Worm (Caenorhabditis elegans) whole organism, L4 larva: ENCODE measurements around the gene Y71H2B.11.
A peak's percentile ranks its signal among the peaks of the same experiment; 100 is the strongest.

Experiments
- D1046.2 ChIP-seq: fragments of 200-800 bp; sonication (Bioruptor generic); IDR thresholded peaks from 2 replicates; pipeline ENCODE4 v1.3.6; 2022; ENCODE audit warnings: missing genetic modification characterization, missing compliant biosample characterization
- F10B5.3 ChIP-seq: sonication (generic microtip); optimal IDR thresholded peaks from 2 replicates; lab custom pipeline; 2016; ENCODE audit warnings: mild to moderate bottlenecking, missing genetic modification characterization, missing compliant biosample characterization
- F37D6.2 ChIP-seq: sonication (generic microtip); optimal IDR thresholded peaks from 2 replicates; lab custom pipeline; 2016; ENCODE audit warnings: mild to moderate bottlenecking, missing genetic modification characterization, missing compliant biosample characterization
- F44E2.7 ChIP-seq: fragments of 200-800 bp; sonication (Bioruptor generic); IDR thresholded peaks from 2 replicates; pipeline ENCODE4 v2.1.2; 2022; ENCODE audit warnings: missing genetic modification characterization, missing compliant biosample characterization
- F49E8.2 ChIP-seq: sonication (generic microtip); optimal IDR thresholded peaks from 2 replicates; lab custom pipeline; 2016; ENCODE audit warnings: missing compliant biosample characterization, mild to moderate bottlenecking, missing genetic modification characterization, borderline replicate concordance
- R02D3.7 ChIP-seq: fragments of 150-350 bp; sonication (generic microtip); optimal IDR thresholded peaks from 3 replicates; lab custom pipeline; 2014; ENCODE audit warnings: missing biosample characterization, missing genetic modification characterization
- T20F7.1 ChIP-seq: fragments of 200-800 bp; sonication (Bioruptor generic); optimal IDR thresholded peaks from 2 replicates; lab custom pipeline; 2018; ENCODE audit warnings: mild to moderate bottlenecking, missing genetic modification characterization, missing compliant biosample characterization
- T26A8.4 ChIP-seq: fragments of 200-800 bp; sonication (Bioruptor generic); IDR thresholded peaks from 2 replicates; pipeline ENCODE4 v1.3.6; 2022; ENCODE audit warnings: missing genetic modification characterization, missing compliant biosample characterization
- ZK546.5 ChIP-seq, 2 experiments: sonication (generic microtip); optimal IDR thresholded peaks; 2 replicates each; lab custom pipeline; 2017; ENCODE audit warnings: missing biosample characterization in 2 of 2, missing genetic modification characterization in 2 of 2
- aha-1 ChIP-seq: fragments of 150-350 bp; peaks from one replicate; lab custom pipeline; 2014; ENCODE audit warnings: missing biosample characterization, missing genetic modification characterization
- aly-2 ChIP-seq: sonication (generic microtip); optimal IDR thresholded peaks from 2 replicates; lab custom pipeline; 2018; ENCODE audit warnings: missing biosample characterization, missing genetic modification characterization
- arid-1 ChIP-seq: fragments of 200-800 bp; sonication (Bioruptor generic); conservative IDR thresholded peaks from 2 replicates; pipeline ENCODE4 v1.3.6; 2022; ENCODE audit warnings: missing genetic modification reagents, missing genetic modification characterization, missing compliant biosample characterization
- ceh-28 ChIP-seq: fragments of 150-350 bp; optimal IDR thresholded peaks from 2 replicates; lab custom pipeline; 2014; ENCODE audit warnings: missing biosample characterization, missing genetic modification reagents, missing genetic modification characterization
- ctbp-1 ChIP-seq: fragments of 200-800 bp; sonication (Bioruptor generic); IDR thresholded peaks from 2 replicates; pipeline ENCODE4 v1.3.6; 2022; ENCODE audit warnings: missing genetic modification reagents, missing genetic modification characterization, missing compliant biosample characterization
- daf-12 ChIP-seq: fragments of 150-350 bp; optimal IDR thresholded peaks from 2 replicates; lab custom pipeline; 2014; ENCODE audit warnings: missing biosample characterization, missing genetic modification reagents, missing genetic modification characterization
- daf-8 ChIP-seq: fragments of 200-800 bp; sonication (Bioruptor generic); IDR thresholded peaks from 2 replicates; pipeline ENCODE4 v1.3.6; 2022; ENCODE audit warnings: missing genetic modification characterization, missing compliant biosample characterization
- dmd-8 ChIP-seq: fragments of 200-800 bp; sonication (Bioruptor generic); IDR thresholded peaks from 2 replicates; pipeline ENCODE4 v1.3.6; 2022; ENCODE audit warnings: missing genetic modification characterization, missing compliant biosample characterization
- dve-1 ChIP-seq: sonication (generic microtip); optimal IDR thresholded peaks from 2 replicates; lab custom pipeline; 2017; ENCODE audit warnings: antibody characterized with exemption, mild to moderate bottlenecking, missing genetic modification characterization, missing compliant biosample characterization; ENCODE audit not compliant: insufficient read depth
- fkh-10 ChIP-seq: fragments of 150-350 bp; optimal IDR thresholded peaks from 2 replicates; lab custom pipeline; 2014; ENCODE audit warnings: missing biosample characterization, missing genetic modification reagents, missing genetic modification characterization
- fos-1 ChIP-seq: fragments of 150-350 bp; optimal IDR thresholded peaks from 2 replicates; lab custom pipeline; 2014; ENCODE audit warnings: missing biosample characterization, missing genetic modification characterization
- hif-1 ChIP-seq, 2 experiments: sonication (generic microtip); optimal IDR thresholded peaks; 2 replicates each; lab custom pipeline; 2016 to 2017; ENCODE audit warnings: missing compliant biosample characterization in 2 of 2, missing genetic modification characterization in 2 of 2, missing genetic modification reagents in 2 of 2, missing genotype in 2 of 2, mild to moderate bottlenecking in 1 of 2
- hmg-1.1 ChIP-seq: fragments of 200-800 bp; sonication (Bioruptor generic); IDR thresholded peaks from 2 replicates; pipeline ENCODE4 v1.3.6; 2022; ENCODE audit warnings: missing genetic modification reagents, missing genetic modification characterization, missing compliant biosample characterization
- lin-1 ChIP-seq: fragments of 200-800 bp; sonication (Bioruptor generic); IDR thresholded peaks from 2 replicates; pipeline ENCODE4 v1.3.6; 2022; ENCODE audit warnings: missing genetic modification reagents, missing genetic modification characterization, missing compliant biosample characterization
- lin-38 ChIP-seq: fragments of 200-800 bp; sonication (Bioruptor generic); IDR thresholded peaks from 2 replicates; pipeline ENCODE4 v1.3.6; 2022; ENCODE audit warnings: missing genetic modification reagents, missing genetic modification characterization, missing compliant biosample characterization
- madf-5 ChIP-seq, 2 experiments: fragments of 200-800 bp; sonication (Bioruptor generic); IDR thresholded peaks; 2 replicates each; pipeline ENCODE4 v1.3.6; 2022; ENCODE audit warnings: missing compliant biosample characterization in 2 of 2, missing genetic modification characterization in 2 of 2
- mep-1 ChIP-seq: fragments of 150-350 bp; sonication (generic microtip); optimal IDR thresholded peaks from 3 replicates; lab custom pipeline; 2014; ENCODE audit warnings: missing biosample characterization, missing genetic modification characterization
- mes-2 ChIP-seq: sonication (generic microtip); optimal IDR thresholded peaks from 2 replicates; lab custom pipeline; 2016; ENCODE audit warnings: missing genotype, mild to moderate bottlenecking, missing genetic modification characterization, missing compliant biosample characterization; ENCODE audit not compliant: poor library complexity, severe bottlenecking
- nhr-11 ChIP-seq: fragments of 150-350 bp; optimal IDR thresholded peaks from 2 replicates; lab custom pipeline; 2014; ENCODE audit warnings: missing biosample characterization, missing genetic modification characterization
- nhr-111 ChIP-seq: fragments of 200-800 bp; sonication (Bioruptor generic); optimal IDR thresholded peaks from 2 replicates; lab custom pipeline; 2018; ENCODE audit warnings: mild to moderate bottlenecking, missing genetic modification characterization, missing compliant biosample characterization
- nhr-25 ChIP-seq: sonication (generic microtip); optimal IDR thresholded peaks from 2 replicates; lab custom pipeline; 2017; ENCODE audit warnings: missing genetic modification characterization, mild to moderate bottlenecking, missing compliant biosample characterization, antibody characterized with exemption, moderate library complexity, borderline replicate concordance; ENCODE audit not compliant: insufficient read depth
- nhr-28 ChIP-seq: fragments of 150-350 bp; optimal IDR thresholded peaks from 2 replicates; lab custom pipeline; 2014; ENCODE audit warnings: missing biosample characterization, missing genetic modification characterization
- nhr-41 ChIP-seq: fragments of 200-800 bp; sonication (Bioruptor generic); IDR thresholded peaks from 2 replicates; pipeline ENCODE4 v1.3.6; 2022; ENCODE audit warnings: missing genetic modification reagents, missing genetic modification characterization, missing compliant biosample characterization
- nhr-42 ChIP-seq: fragments of 200-800 bp; sonication (Bioruptor generic); IDR thresholded peaks from 2 replicates; pipeline ENCODE4 v1.3.6; 2022; ENCODE audit warnings: missing genetic modification characterization, missing compliant biosample characterization
- nhr-76 ChIP-seq: fragments of 150-350 bp; optimal IDR thresholded peaks from 2 replicates; lab custom pipeline; 2014; ENCODE audit warnings: missing biosample characterization, missing genetic modification characterization
- pha-4 ChIP-seq, 2 experiments: fragments of 150-350 bp in 1 of 2; fragments of 200-800 bp in 1 of 2; sonication (Bioruptor generic) in 1 of 2; IDR thresholded peaks in 1 of 2; optimal IDR thresholded peaks in 1 of 2; 2 replicates each; pipeline versions ENCODE4 v1.3.6 to Lab custom; 2014 to 2022; ENCODE audit warnings: missing genetic modification characterization in 2 of 2, missing genetic modification reagents in 2 of 2, missing biosample characterization in 1 of 2, missing compliant biosample characterization in 1 of 2
- pqm-1 ChIP-seq: sonication (generic microtip); optimal IDR thresholded peaks from 2 replicates; lab custom pipeline; 2017; ENCODE audit warnings: missing biosample characterization, missing genetic modification characterization
- set-16 ChIP-seq: fragments of 200-800 bp; sonication (Bioruptor generic); IDR thresholded peaks from 2 replicates; pipeline ENCODE4 v1.3.6; 2022; ENCODE audit warnings: missing genetic modification reagents, missing genetic modification characterization, missing compliant biosample characterization
- snpc-1.2 ChIP-seq: fragments of 200-800 bp; sonication (Bioruptor generic); IDR thresholded peaks from 2 replicates; pipeline ENCODE4 v1.3.6; 2022; ENCODE audit warnings: missing genetic modification reagents, missing genetic modification characterization, missing compliant biosample characterization
- snpc-4 ChIP-seq: fragments of 150-350 bp; optimal IDR thresholded peaks from 2 replicates; lab custom pipeline; 2014; ENCODE audit warnings: missing biosample characterization, missing genetic modification characterization
- spr-1 ChIP-seq: sonication (generic microtip); optimal IDR thresholded peaks from 2 replicates; lab custom pipeline; 2016; ENCODE audit warnings: mild to moderate bottlenecking, missing genetic modification characterization, missing compliant biosample characterization
- tag-97 ChIP-seq: fragments of 200-800 bp; sonication (Bioruptor generic); IDR thresholded peaks from 2 replicates; pipeline ENCODE4 v1.3.6; 2022; ENCODE audit warnings: missing genetic modification characterization, missing compliant biosample characterization
- unc-130 ChIP-seq: sonication (generic microtip); optimal IDR thresholded peaks from 2 replicates; lab custom pipeline; 2016; ENCODE audit warnings: missing genetic modification reagents, missing genetic modification characterization, missing compliant biosample characterization
- zip-2 ChIP-seq: fragments of 150-350 bp; optimal IDR thresholded peaks from 2 replicates; lab custom pipeline; 2014; ENCODE audit warnings: missing biosample characterization, missing genetic modification characterization
- ztf-11 ChIP-seq: fragments of 150-350 bp; optimal IDR thresholded peaks from 2 replicates; lab custom pipeline; 2014; ENCODE audit warnings: missing biosample characterization, missing genetic modification characterization
- ztf-7 ChIP-seq: fragments of 150-350 bp; optimal IDR thresholded peaks from 2 replicates; lab custom pipeline; 2014; ENCODE audit warnings: missing biosample characterization, missing genetic modification characterization

Y71H2B.11 gene

DNA sequence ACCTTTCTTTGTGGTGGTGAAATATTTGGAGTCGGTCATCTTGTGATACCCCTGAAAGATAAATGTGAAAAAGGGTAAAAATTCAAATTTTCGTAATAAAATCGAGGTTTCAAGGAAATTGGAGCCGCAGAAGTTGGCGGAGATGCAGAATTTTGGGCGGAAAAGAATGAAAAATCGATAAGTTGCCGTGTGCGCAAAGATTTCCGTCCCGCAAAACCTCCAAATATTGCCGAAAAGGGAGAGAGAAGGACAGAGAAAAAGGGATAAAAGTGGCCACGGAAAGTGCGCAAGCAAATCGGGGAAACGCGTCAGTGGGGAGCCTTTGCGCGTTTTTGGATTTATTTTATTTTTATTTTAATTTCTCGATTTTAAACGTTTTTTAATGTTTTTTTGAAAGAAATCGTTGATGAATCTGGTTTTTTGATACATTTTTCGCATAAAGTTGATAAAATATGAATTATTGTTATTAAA, 6.8 kb upstream of the Y71H2B.11 start, which contains the start of gene apb-1 (continued):
- peak; percentile 40 for TF ChIP-seq ceh-28 (tag; lab: Kevin White, UChicago)
- TF ChIP-seq F10B5.3 (tag; lab: Kevin White, UChicago), result peak; percentile 80
- no peak for TF ChIP-seq nhr-111 (GFP tag; lab: Kevin White, UChicago)
- TF ChIP-seq dve-1 (tag; lab: Kevin White, UChicago), result peak; percentile 94
- peak; percentile 90 for TF ChIP-seq F37D6.2 (tag; lab: Kevin White, UChicago)
- TF ChIP-seq pqm-1, result no peak
- TF ChIP-seq nhr-76 (tag; lab: Kevin White, UChicago), result no peak
- peak; percentile 72 for TF ChIP-seq nhr-42 (GFP tag; lab: Robert Waterston, UW)
- TF ChIP-seq daf-8, result no peak
- no peak for TF ChIP-seq R02D3.7 (tag; lab: Kevin White, UChicago)
- TF ChIP-seq set-16 (GFP tag; lab: Robert Waterston, UW), result peak; percentile 57
- no peak for TF ChIP-seq snpc-1.2
- peak; percentile 95 for TF ChIP-seq fkh-10 (GFP tag; lab: Kevin White, UChicago)
- peak; percentile 44 for TF ChIP-seq aha-1
- TF ChIP-seq nhr-11 (tag; lab: Kevin White, UChicago), result peak; percentile 79
- no peak for TF ChIP-seq daf-12
- 0 out of 2 replicates have a peak, but pooled peaks have one; percentile 66 for TF ChIP-seq D1046.2 (GFP tag; lab: Robert Waterston, UW)
- TF ChIP-seq ztf-11 (tag; lab: Kevin White, UChicago), result no peak
- TF ChIP-seq aly-2, result no peak
- peak; percentile 44 for TF ChIP-seq unc-130 (GFP tag; lab: Kevin White, UChicago)
- TF ChIP-seq zip-2, result peak; percentile 28
- TF ChIP-seq hmg-1.1, result peak; percentile 88
- no peak for TF ChIP-seq F44E2.7
- peak; percentile 78 for TF ChIP-seq T20F7.1 (GFP tag; lab: Kevin White, UChicago)
- peak; percentile 90 for TF ChIP-seq spr-1
- no peak for TF ChIP-seq mes-2
- TF ChIP-seq nhr-25, result peak; percentile 29
- peak; percentile 83 for TF ChIP-seq ztf-7 (tag; lab: Kevin White, UChicago)
- TF ChIP-seq mep-1, result peak; percentile 95
- no peak for TF ChIP-seq ZK546.5 (tag; optimal IDR thresholded peaks at IDR 0.05; lab: Kevin White, UChicago)
- peak in 1 of 2 experiments; percentile 59 for TF ChIP-seq hif-1 (tag; optimal IDR thresholded peaks at IDR 0.05; lab: Kevin White, UChicago)
- TF ChIP-seq lin-1 (GFP tag; lab: Robert Waterston, UW), result no peak
- TF ChIP-seq pha-4 (GFP tag; IDR thresholded peaks at IDR 0.05; lab: Robert Waterston, UW), result peak; percentile 84
- peak; percentile 86 for TF ChIP-seq pha-4 (tag; optimal IDR thresholded peaks at IDR 0.05; lab: Kevin White, UChicago)
- no peak for TF ChIP-seq T26A8.4 (GFP tag; lab: Robert Waterston, UW)

DNA sequence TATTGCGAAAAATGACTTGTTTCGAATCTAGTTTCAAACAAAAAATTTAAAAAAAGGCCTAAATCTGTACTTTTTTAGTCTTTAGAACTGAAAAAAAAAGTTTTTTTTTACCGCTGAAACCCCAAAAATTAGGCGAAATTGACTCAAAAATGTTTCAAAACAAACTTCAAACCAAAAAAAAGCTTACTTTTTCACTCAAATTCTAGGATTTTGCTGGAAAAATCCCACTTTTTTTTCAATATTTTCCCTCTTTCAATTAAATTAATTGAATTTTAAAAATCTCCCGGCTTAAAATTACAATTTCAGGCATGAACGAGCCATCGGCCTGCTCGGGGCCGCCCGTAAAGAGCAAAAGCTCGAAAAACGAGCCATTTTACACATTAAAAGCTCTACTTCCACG, 6.0 kb upstream of the Y71H2B.11 start, which contains the start of gene mdt-19:
mdt-19 (plus strand) TSS at position 301 of the 400 bp plus-strand sequence.
- no peak for TF ChIP-seq snpc-4 (tag; lab: Kevin White, UChicago)
- no peak for TF ChIP-seq mes-2
- TF ChIP-seq fos-1 (tag; lab: Kevin White, UChicago), result no peak
- TF ChIP-seq nhr-41 (GFP tag; lab: Robert Waterston, UW), result no peak
- no peak for TF ChIP-seq arid-1 (GFP tag; lab: Robert Waterston, UW)
- TF ChIP-seq madf-5 (GFP tag; IDR thresholded peaks at IDR 0.05; lab: Robert Waterston, UW), result no peak
- no peak for TF ChIP-seq nhr-76 (tag; lab: Kevin White, UChicago)
- TF ChIP-seq ctbp-1 (GFP tag; lab: Robert Waterston, UW), result no peak
- no peak for TF ChIP-seq T20F7.1 (GFP tag; lab: Kevin White, UChicago)
- TF ChIP-seq tag-97 (GFP tag; lab: Robert Waterston, UW), result no peak
- no peak for TF ChIP-seq nhr-28 (tag; lab: Kevin White, UChicago)
- no peak for TF ChIP-seq dmd-8 (GFP tag; lab: Robert Waterston, UW)
- TF ChIP-seq F49E8.2 (tag; lab: Kevin White, UChicago), result no peak
- no peak for TF ChIP-seq lin-38 (GFP tag; lab: Robert Waterston, UW)
- no peak for TF ChIP-seq set-16 (GFP tag; lab: Robert Waterston, UW)
